Worm (Caenorhabditis elegans) whole organism, mixed stage, embryonic: ENCODE data around the gene spas-1.

ENCODE experiments used
- ces-1 ChIP-seq: fragments of 150-350 bp; optimal IDR thresholded peaks from 2 replicates; lab custom pipeline; 2014; ENCODE audit warnings: missing biosample characterization, missing genetic modification reagents, missing genetic modification characterization
- drap-1 ChIP-seq: fragments of 200-800 bp; sonication (Bioruptor generic); optimal IDR thresholded peaks from 3 replicates; lab custom pipeline; 2018; ENCODE audit warnings: mild to moderate bottlenecking, missing genetic modification characterization, missing compliant biosample characterization
- elt-3 ChIP-seq: fragments of 150-350 bp; optimal IDR thresholded peaks from 2 replicates; lab custom pipeline; 2014; ENCODE audit warnings: missing biosample characterization, missing genetic modification characterization
- flh-1 ChIP-seq: fragments of 200-800 bp; sonication (Bioruptor generic); optimal IDR thresholded peaks from 2 replicates; lab custom pipeline; 2018; ENCODE audit warnings: mild to moderate bottlenecking, missing genetic modification characterization, moderate library complexity, missing compliant biosample characterization
- lsy-2 ChIP-seq: fragments of 150-350 bp; optimal IDR thresholded peaks from 2 replicates; lab custom pipeline; 2014; ENCODE audit warnings: missing biosample characterization, missing genetic modification characterization
- mab-5 ChIP-seq: fragments of 150-350 bp; optimal IDR thresholded peaks from 2 replicates; lab custom pipeline; 2014; ENCODE audit warnings: missing biosample characterization, missing genetic modification characterization
- nhr-28 ChIP-seq: fragments of 150-350 bp; optimal IDR thresholded peaks from 2 replicates; lab custom pipeline; 2014; ENCODE audit warnings: missing biosample characterization, missing genetic modification characterization
- pha-4 ChIP-seq: fragments of 150-350 bp; optimal IDR thresholded peaks from 2 replicates; lab custom pipeline; 2018; ENCODE audit warnings: missing biosample characterization, missing genetic modification reagents, missing genetic modification characterization
- snpc-4 ChIP-seq: fragments of 150-350 bp; optimal IDR thresholded peaks from 2 replicates; lab custom pipeline; 2014; ENCODE audit warnings: missing biosample characterization, missing genetic modification characterization
- tbx-8 ChIP-seq: fragments of 200-800 bp; sonication (Bioruptor generic); optimal IDR thresholded peaks from 2 replicates; lab custom pipeline; 2018; ENCODE audit warnings: mild to moderate bottlenecking, missing genetic modification characterization, moderate library complexity, missing compliant biosample characterization
- unc-39 ChIP-seq: fragments of 150-350 bp; optimal IDR thresholded peaks from 2 replicates; lab custom pipeline; 2014; ENCODE audit warnings: missing biosample characterization, missing genetic modification characterization

- TF ChIP-seq lsy-2: no peak
- TF ChIP-seq mab-5: no peak
- TF ChIP-seq ces-1 (GFP tag; lab: Kevin White, UChicago): no peak
- no peak for TF ChIP-seq flh-1 (GFP tag; lab: Kevin White, UChicago)
- no peak for TF ChIP-seq pha-4 (tag; lab: Kevin White, UChicago)
- TF ChIP-seq tbx-8 (GFP tag; lab: Kevin White, UChicago): no peak
- TF ChIP-seq nhr-28 (tag; lab: Kevin White, UChicago): no peak
- TF ChIP-seq unc-39: no peak
- TF ChIP-seq drap-1: no peak
- TF ChIP-seq elt-3: no peak
- TF ChIP-seq snpc-4 (tag; lab: Kevin White, UChicago): no peak
Observed at ce11 chrV:9224377-9224776, 48.8 kb downstream of the spas-1 start.
